Worm (Caenorhabditis elegans) whole organism, L1 larva: Measurements from ENCODE around the gene hmit-1.3.

Experiments used
- C04F5.9 ChIP-seq: sonication (generic microtip); optimal IDR thresholded peaks from 2 replicates; lab custom pipeline; 2016; ENCODE audit warnings: missing genetic modification characterization, missing compliant biosample characterization
- F16B12.6 ChIP-seq: fragments of 150-350 bp; optimal IDR thresholded peaks from 2 replicates; lab custom pipeline; 2014; ENCODE audit warnings: missing biosample characterization, missing genetic modification characterization
- Y116A8C.19 ChIP-seq: sonication (generic microtip); optimal IDR thresholded peaks from 2 replicates; lab custom pipeline; 2016; ENCODE audit warnings: missing compliant biosample characterization, missing genetic modification characterization, borderline replicate concordance
- alr-1 ChIP-seq: fragments of 200-800 bp; sonication (Bioruptor generic); optimal IDR thresholded peaks from 2 replicates; lab custom pipeline; 2018; ENCODE audit warnings: borderline replicate concordance, mild to moderate bottlenecking, missing genetic modification characterization, missing compliant biosample characterization
- aly-2 ChIP-seq: fragments of 150-350 bp; optimal IDR thresholded peaks from 2 replicates; lab custom pipeline; 2014; ENCODE audit warnings: missing biosample characterization, missing genetic modification characterization
- ama-1 ChIP-seq: fragments of 150-350 bp; optimal IDR thresholded peaks from 2 replicates; lab custom pipeline; 2014
- ceh-63 ChIP-seq: fragments of 200-800 bp; sonication (Bioruptor generic); optimal IDR thresholded peaks from 2 replicates; lab custom pipeline; 2018; ENCODE audit warnings: mild to moderate bottlenecking, missing genetic modification characterization, missing compliant biosample characterization
- ceh-8 ChIP-seq: fragments of 200-800 bp; sonication (Bioruptor generic); optimal IDR thresholded peaks from 2 replicates; lab custom pipeline; 2018; ENCODE audit warnings: mild to moderate bottlenecking, missing genetic modification characterization, moderate library complexity, missing compliant biosample characterization
- ceh-82 ChIP-seq, 3 experiments: fragments of 150-350 bp in 1 of 3; sonication (generic microtip) in 2 of 3; optimal IDR thresholded peaks; 2 replicates each; lab custom pipeline; 2014 to 2017; ENCODE audit warnings: missing biosample characterization in 3 of 3, missing genetic modification characterization in 3 of 3
- ceh-88 ChIP-seq: fragments of 200-800 bp; sonication (Bioruptor generic); IDR thresholded peaks from 2 replicates; pipeline ENCODE4 v1.3.6; 2022; ENCODE audit warnings: missing genetic modification characterization, missing compliant biosample characterization
- ceh-90 ChIP-seq: sonication (generic microtip); optimal IDR thresholded peaks from 2 replicates; lab custom pipeline; 2016; ENCODE audit warnings: missing genetic modification characterization, missing compliant biosample characterization
- efl-1 ChIP-seq, 4 experiments: fragments of 150-350 bp; optimal IDR thresholded peaks in 3 of 4; peaks in 1 of 4; 1 replicate in 1 of 4; 2 replicates in 3 of 4; lab custom pipeline; 2014; ENCODE audit warnings: missing biosample characterization in 2 of 4, missing genetic modification characterization in 2 of 4, missing genetic modification reagents in 2 of 4
- elt-2 ChIP-seq: sonication (generic microtip); optimal IDR thresholded peaks from 2 replicates; lab custom pipeline; 2016; ENCODE audit warnings: missing genetic modification characterization, mild to moderate bottlenecking, inconsistent platforms, missing compliant biosample characterization, missing genetic modification reagents
- ets-5 ChIP-seq: fragments of 200-800 bp; sonication (Bioruptor generic); IDR thresholded peaks from 2 replicates; pipeline ENCODE4 v1.3.6; 2022; ENCODE audit warnings: missing genetic modification characterization, missing compliant biosample characterization
- fkh-10 ChIP-seq: sonication (generic microtip); optimal IDR thresholded peaks from 2 replicates; lab custom pipeline; 2017; ENCODE audit warnings: missing biosample characterization, missing genetic modification reagents, missing genetic modification characterization
- fkh-4 ChIP-seq: sonication (generic microtip); optimal IDR thresholded peaks from 2 replicates; lab custom pipeline; 2016; ENCODE audit warnings: missing compliant biosample characterization, missing genetic modification characterization, borderline replicate concordance
- fos-1 ChIP-seq: fragments of 150-350 bp; optimal IDR thresholded peaks from 2 replicates; lab custom pipeline; 2014; ENCODE audit warnings: missing biosample characterization, missing genetic modification characterization
- irx-1 ChIP-seq: sonication (generic microtip); optimal IDR thresholded peaks from 2 replicates; lab custom pipeline; 2016; ENCODE audit warnings: missing genetic modification characterization, missing compliant biosample characterization
- isw-1 ChIP-seq: fragments of 200-800 bp; sonication (Bioruptor generic); IDR thresholded peaks from 2 replicates; pipeline ENCODE4 v1.3.6; 2022; ENCODE audit warnings: missing genetic modification characterization, missing compliant biosample characterization
- lin-14 ChIP-seq: fragments of 200-800 bp; sonication (Bioruptor generic); optimal IDR thresholded peaks from 2 replicates; lab custom pipeline; 2018; ENCODE audit warnings: mild to moderate bottlenecking, missing genetic modification characterization, moderate library complexity, missing compliant biosample characterization
- lin-39 ChIP-seq: fragments of 150-350 bp; optimal IDR thresholded peaks from 2 replicates; lab custom pipeline; 2014; ENCODE audit warnings: missing biosample characterization, missing genetic modification reagents, missing genetic modification characterization
- lsy-2 ChIP-seq, 2 experiments: fragments of 150-350 bp; optimal IDR thresholded peaks; 2 replicates each; lab custom pipeline; 2014; ENCODE audit warnings: missing biosample characterization in 2 of 2, missing genetic modification characterization in 2 of 2
- mab-9 ChIP-seq: fragments of 200-800 bp; sonication (Bioruptor generic); IDR thresholded peaks from 2 replicates; pipeline ENCODE4 v1.3.6; 2022; ENCODE audit warnings: missing genetic modification reagents, missing genetic modification characterization, missing compliant biosample characterization
- mef-2 ChIP-seq: fragments of 150-350 bp; optimal IDR thresholded peaks from 2 replicates; lab custom pipeline; 2014; ENCODE audit warnings: missing biosample characterization, missing genetic modification characterization
- mep-1 ChIP-seq: fragments of 150-350 bp; optimal IDR thresholded peaks from 2 replicates; lab custom pipeline; 2014; ENCODE audit warnings: missing biosample characterization, missing genetic modification characterization
- nhr-19 ChIP-seq: fragments of 200-800 bp; sonication (Bioruptor generic); conservative IDR thresholded peaks from 2 replicates; pipeline ENCODE4 v1.3.6; 2022; ENCODE audit warnings: missing genetic modification characterization, missing compliant biosample characterization
- nhr-237 ChIP-seq: fragments of 150-350 bp; optimal IDR thresholded peaks from 2 replicates; lab custom pipeline; 2014; ENCODE audit warnings: missing biosample characterization, missing genetic modification characterization
- nhr-28 ChIP-seq: fragments of 150-350 bp; optimal IDR thresholded peaks from 2 replicates; lab custom pipeline; 2014; ENCODE audit warnings: missing biosample characterization, missing genetic modification characterization
- nhr-47 ChIP-seq: sonication (generic microtip); optimal IDR thresholded peaks from 2 replicates; lab custom pipeline; 2016; ENCODE audit warnings: mild to moderate bottlenecking, missing genetic modification characterization, moderate library complexity, missing compliant biosample characterization
- nhr-71 ChIP-seq: sonication (generic microtip); optimal IDR thresholded peaks from 2 replicates; lab custom pipeline; 2016; ENCODE audit warnings: mild to moderate bottlenecking, missing genetic modification characterization, moderate library complexity, missing compliant biosample characterization
- nhr-77 ChIP-seq: fragments of 150-350 bp; optimal IDR thresholded peaks from 2 replicates; lab custom pipeline; 2014; ENCODE audit warnings: missing biosample characterization, missing genetic modification characterization
- nhr-85 ChIP-seq: sonication (generic microtip); peaks from one replicate; lab custom pipeline; 2016; ENCODE audit warnings: missing genetic modification characterization, inconsistent platforms, missing compliant biosample characterization
- rnt-1 ChIP-seq: sonication (generic microtip); optimal IDR thresholded peaks from 2 replicates; lab custom pipeline; 2016; ENCODE audit warnings: mild to moderate bottlenecking, missing genetic modification characterization, moderate library complexity, missing compliant biosample characterization
- snpc-4 ChIP-seq: fragments of 150-350 bp; optimal IDR thresholded peaks from 2 replicates; lab custom pipeline; 2014; ENCODE audit warnings: missing biosample characterization, missing genetic modification characterization
- snu-23 ChIP-seq: sonication (generic microtip); optimal IDR thresholded peaks from 2 replicates; lab custom pipeline; 2016; ENCODE audit warnings: missing genetic modification characterization, missing compliant biosample characterization
- sox-4 ChIP-seq: sonication (generic microtip); optimal IDR thresholded peaks from 2 replicates; lab custom pipeline; 2016; ENCODE audit warnings: missing genetic modification characterization, missing compliant biosample characterization
- swsn-7 ChIP-seq: sonication (generic microtip); optimal IDR thresholded peaks from 2 replicates; lab custom pipeline; 2016; ENCODE audit warnings: missing genetic modification characterization, missing compliant biosample characterization
- tbx-2 ChIP-seq: sonication (generic microtip); optimal IDR thresholded peaks from 2 replicates; lab custom pipeline; 2016; ENCODE audit warnings: missing genetic modification characterization, missing compliant biosample characterization
- unc-98 ChIP-seq: fragments of 200-800 bp; sonication (Bioruptor generic); IDR thresholded peaks from 2 replicates; pipeline ENCODE4 v1.3.6; 2022; ENCODE audit warnings: missing genetic modification characterization, missing compliant biosample characterization
- xbp-1 ChIP-seq: sonication (generic microtip); optimal IDR thresholded peaks from 2 replicates; lab custom pipeline; 2016; ENCODE audit warnings: missing genetic modification characterization, missing compliant biosample characterization
- zag-1 ChIP-seq: fragments of 150-350 bp; optimal IDR thresholded peaks from 2 replicates; lab custom pipeline; 2014; ENCODE audit warnings: missing biosample characterization, missing genetic modification characterization
- zip-4 ChIP-seq: fragments of 200-800 bp; sonication (Bioruptor generic); optimal IDR thresholded peaks from 2 replicates; lab custom pipeline; 2018; ENCODE audit warnings: mild to moderate bottlenecking, missing genetic modification characterization, moderate library complexity, missing compliant biosample characterization
- ztf-11 ChIP-seq, 2 experiments: sonication (generic microtip); optimal IDR thresholded peaks; 2 replicates each; lab custom pipeline; 2016 to 2017; ENCODE audit warnings: missing genetic modification characterization in 2 of 2, missing biosample characterization in 1 of 2, missing compliant biosample characterization in 1 of 2

The hmit-1.3 gene

ce11 chrIII:3543071-3543470, 23.7 kb upstream of the hmit-1.3 start:
- TF ChIP-seq ztf-11 (tag; optimal IDR thresholded peaks at IDR 0.05; lab: Kevin White, UChicago) = peak in 1 of 2 experiments; percentile 2
- no peak for TF ChIP-seq sox-4 (tag; lab: Kevin White, UChicago)
- TF ChIP-seq lin-14 = peak; percentile 61
- peak; percentile 12 for TF ChIP-seq zag-1 (tag; lab: Kevin White, UChicago)

ce11 chrIII:3542105-3542504, 22.7 kb upstream of the hmit-1.3 start:
- TF ChIP-seq isw-1 (GFP tag; lab: Robert Waterston, UW) (peak; percentile 14), fkh-4 (tag; lab: Kevin White, UChicago) (no peak), xbp-1 (tag; lab: Kevin White, UChicago) (no peak), rnt-1 (tag; lab: Kevin White, UChicago) (no peak), nhr-71 (tag; lab: Kevin White, UChicago) (peak; percentile 21), lsy-2 (tag; optimal IDR thresholded peaks at IDR 0.05; lab: Kevin White, UChicago) (peak in 1 of 2 experiments; percentile 28), nhr-47 (tag; lab: Kevin White, UChicago) (peak; percentile 11), ztf-11 (tag; optimal IDR thresholded peaks at IDR 0.05; lab: Kevin White, UChicago) (peak in 1 of 2 experiments; percentile 4), fkh-10 (GFP tag; lab: Kevin White, UChicago) (peak; percentile 1), ceh-63 (GFP tag; lab: Kevin White, UChicago) (no peak), F16B12.6 (tag; lab: Kevin White, UChicago) (peak; percentile 4), lin-14 (peak; percentile 87), ceh-82 (tag; optimal IDR thresholded peaks at IDR 0.05; lab: Kevin White, UChicago) (peak in 2 of 3 experiments; percentile 32 to 52), efl-1 (optimal IDR thresholded peaks at IDR 0.05; lab: Kevin White, UChicago) (no peak), efl-1 (GFP tag; optimal IDR thresholded peaks at IDR 0.05 in 1 of 2; lab: Kevin White, UChicago) (peak in 1 of 2 experiments; percentile 75)

ce11 chrIII:3541539-3541938, 22.1 kb upstream of the hmit-1.3 start, which contains the start of gene ben-1:
TSS of gene ben-1 (minus strand) at chrIII:3541639.
- TF ChIP-seq nhr-85 (tag; lab: Kevin White, UChicago) (peak; percentile 28), Y116A8C.19 (tag; lab: Kevin White, UChicago) (no peak), nhr-47 (tag; lab: Kevin White, UChicago) (no peak), C04F5.9 (no peak)

ce11 chrIII:3541093-3541492, 21.7 kb upstream of the hmit-1.3 start:
- TF ChIP-seq Y116A8C.19 (tag; lab: Kevin White, UChicago) (no peak), nhr-19 (no peak), nhr-28 (tag; lab: Kevin White, UChicago) (no peak), ets-5 (no peak), swsn-7 (tag; lab: Kevin White, UChicago) (no peak), fkh-4 (tag; lab: Kevin White, UChicago) (no peak), rnt-1 (tag; lab: Kevin White, UChicago) (no peak), efl-1 (optimal IDR thresholded peaks at IDR 0.05; lab: Kevin White, UChicago) (no peak), efl-1 (GFP tag; optimal IDR thresholded peaks at IDR 0.05 in 1 of 2; lab: Kevin White, UChicago) (no peak), mab-9 (GFP tag; lab: Robert Waterston, UW) (no peak), zip-4 (GFP tag; lab: Kevin White, UChicago) (no peak)
- TF ChIP-seq, all 84 proteins: peak for 0

ce11 chrIII:3540424-3540823, 21.0 kb upstream of the hmit-1.3 start:
- TF ChIP-seq ceh-90 (peak; percentile 51), nhr-85 (tag; lab: Kevin White, UChicago) (peak; percentile 87), xbp-1 (tag; lab: Kevin White, UChicago) (peak; percentile 81), elt-2 (tag; lab: Kevin White, UChicago) (peak; percentile 43), swsn-7 (tag; lab: Kevin White, UChicago) (peak; percentile 71), F16B12.6 (tag; lab: Kevin White, UChicago) (no peak), unc-98 (GFP tag; lab: Robert Waterston, UW) (peak; percentile 70), ama-1 (lab: Kevin White, UChicago) (no peak), ceh-8 (peak; percentile 34), alr-1 (tag; lab: Kevin White, UChicago) (no peak), fos-1 (peak; percentile 59), lin-39 (tag; lab: Kevin White, UChicago) (no peak), snpc-4 (tag; lab: Kevin White, UChicago) (peak; percentile 2), irx-1 (tag; lab: Kevin White, UChicago) (peak; percentile 48), mef-2 (no peak), ceh-88 (GFP tag; lab: Robert Waterston, UW) (peak; percentile 60), mep-1 (tag; lab: Kevin White, UChicago) (peak; percentile 73), tbx-2 (tag; lab: Kevin White, UChicago) (peak; percentile 77), fkh-4 (tag; lab: Kevin White, UChicago) (peak; percentile 24), snu-23 (peak; percentile 89), nhr-237 (tag; lab: Kevin White, UChicago) (peak; percentile 31), nhr-77 (tag; lab: Kevin White, UChicago) (peak; percentile 29), aly-2 (tag; lab: Kevin White, UChicago) (no peak), efl-1 (optimal IDR thresholded peaks at IDR 0.05; lab: Kevin White, UChicago) (peak; percentile 63 to 67), efl-1 (GFP tag; optimal IDR thresholded peaks at IDR 0.05 in 1 of 2; lab: Kevin White, UChicago) (peak; percentile 66 to 96)
